Worm (Caenorhabditis elegans): ENCODE results near the gene clc-18.

clc-18 gene

DNA sequence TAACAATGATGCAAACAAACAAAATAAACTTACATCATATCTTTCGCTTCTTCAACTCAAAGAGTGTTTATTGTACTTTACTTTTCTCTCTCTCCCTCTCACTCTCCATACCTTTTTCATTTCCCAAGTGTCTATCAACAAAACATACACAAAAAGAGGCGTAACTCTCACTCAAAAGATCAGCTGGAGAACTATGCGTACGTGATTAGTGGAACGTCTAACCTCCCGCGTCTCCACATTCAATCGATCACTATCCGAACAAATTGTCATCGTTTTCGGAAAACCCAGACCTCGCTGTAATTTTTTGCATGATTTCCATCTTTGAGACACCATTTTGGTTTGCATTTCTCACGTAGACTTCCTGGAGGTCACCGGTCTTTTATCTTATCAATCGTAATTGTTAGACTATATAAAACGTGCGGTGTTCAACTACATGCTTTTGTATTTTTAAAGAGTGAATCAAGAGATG, 21.7 kb upstream of the clc-18 start, which contains the start of gene nhr-57 (continued):
- no peak for TF ChIP-seq snpc-4 (GFP tag; optimal IDR thresholded peaks at IDR 0.05)
- TF ChIP-seq snpc-4 (tag; optimal IDR thresholded peaks at IDR 0.05), result peak in 1 of 4 experiments; percentile 2
- TF ChIP-seq repo-1 (tag; optimal IDR thresholded peaks at IDR 0.05), result no peak
- TF ChIP-seq hmg-20 (GFP tag; IDR thresholded peaks at IDR 0.05), result no peak
- TF ChIP-seq Y79H2A.3 (GFP tag; conservative IDR thresholded peaks at IDR 0.05), result no peak
- TF ChIP-seq efl-1 (GFP tag; optimal IDR thresholded peaks at IDR 0.05), result no peak

DNA sequence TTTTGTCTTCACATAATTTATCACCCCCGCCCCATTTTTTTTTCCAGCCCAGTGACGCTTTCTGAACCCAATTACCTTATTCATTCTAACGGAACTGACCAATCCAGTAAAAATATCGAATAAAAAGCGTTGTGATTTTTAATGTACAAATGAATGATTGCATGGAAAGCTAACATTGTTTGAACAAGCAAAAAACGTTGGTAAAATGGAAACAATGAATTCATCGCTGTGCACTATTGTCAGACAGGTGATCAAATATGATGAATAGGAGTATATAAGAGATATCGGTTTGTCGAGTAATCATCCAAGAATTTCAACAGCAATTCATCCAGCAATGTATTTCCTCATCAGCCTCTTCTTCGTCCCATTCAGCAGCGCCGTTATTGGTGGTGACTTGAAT, 19.8 kb upstream of the clc-18 start, which contains the start of gene phat-4:
Gene phat-4, plus strand, starts transcription at position 301 of the 400 bp plus-strand sequence.
- TF ChIP-seq C17E4.6 (GFP tag; IDR thresholded peaks at IDR 0.05) (no peak), Y56A3A.18 (GFP tag; IDR thresholded peaks at IDR 0.05) (no peak), hrde-1 (tag; optimal IDR thresholded peaks at IDR 0.05; ENCODE audit: borderline replicate concordance) (no peak)

ce11 chrV:4127435-4127834, 17.7 kb upstream of the clc-18 start, which contains the start of gene T05B4.13:
Gene T05B4.13, minus strand, starts transcription at chrV:4127535.
- TF ChIP-seq rcor-1 (GFP tag; IDR thresholded peaks at IDR 0.05), result no peak
- no peak for TF ChIP-seq lsl-1 (GFP tag; optimal IDR thresholded peaks at IDR 0.05)
- no peak for TF ChIP-seq aptf-2 (GFP tag; conservative IDR thresholded peaks at IDR 0.05)
- no peak for TF ChIP-seq mes-4 (tag; optimal IDR thresholded peaks at IDR 0.05)
- no peak for TF ChIP-seq ceh-79 (tag; optimal IDR thresholded peaks at IDR 0.05)
- no peak for TF ChIP-seq nhr-27 (tag; optimal IDR thresholded peaks at IDR 0.05)

DNA sequence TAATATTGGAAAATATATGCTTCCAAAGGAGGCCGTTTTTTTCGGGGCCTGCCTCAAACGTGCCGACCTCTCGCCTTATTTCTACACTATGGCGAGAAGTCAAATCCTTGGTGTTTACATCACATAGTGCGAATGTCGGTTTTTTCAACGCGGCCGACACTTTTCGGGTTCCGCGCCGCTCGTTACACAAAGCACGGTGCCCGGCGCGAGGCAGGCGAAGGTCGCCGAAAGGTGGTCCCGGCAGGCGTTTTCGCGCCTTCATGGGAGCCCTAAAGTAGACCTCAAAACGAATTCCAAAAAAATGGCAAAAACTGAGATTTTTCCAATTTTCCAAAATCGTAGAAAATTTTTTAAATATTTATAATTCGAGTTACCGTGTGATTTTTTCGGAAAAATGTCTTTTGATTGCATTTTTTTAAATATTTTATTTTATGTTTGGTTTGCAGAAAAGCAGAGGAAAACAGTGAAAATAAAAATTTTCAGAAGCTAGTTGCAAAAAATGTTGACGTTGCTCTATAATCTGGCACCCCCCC, 15.8 kb upstream of the clc-18 start, which contains the start of gene T05B4.12:
Gene T05B4.12, minus strand, starts transcription at position 483 of the 533 bp plus-strand sequence.
- TF ChIP-seq pbrm-1 (GFP tag; IDR thresholded peaks at IDR 0.05) (no peak), zfh-2 (GFP tag; conservative IDR thresholded peaks at IDR 0.05) (peak; percentile 71)

DNA sequence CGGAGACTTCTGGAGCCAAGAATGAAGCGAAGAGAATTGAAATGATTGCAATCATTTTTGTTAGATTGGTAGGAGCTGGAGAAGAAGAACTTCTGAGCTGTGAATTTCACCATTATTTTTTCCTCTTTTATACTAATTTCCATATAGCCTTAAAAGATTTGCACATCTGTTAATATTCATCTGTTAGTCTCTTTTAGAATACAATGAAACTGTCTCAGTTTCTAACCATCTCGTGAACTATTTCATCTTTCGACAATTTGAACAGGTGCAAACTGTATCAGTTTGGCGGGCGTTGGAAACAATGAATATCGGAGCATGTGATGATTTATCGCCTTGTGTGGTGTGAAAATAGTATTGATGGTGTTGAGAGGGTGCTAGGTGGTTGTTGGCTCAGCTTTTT, 12.6 kb upstream of the clc-18 start, which contains the start of gene phat-5:
Gene phat-5, minus strand, starts transcription at position 101 of the 400 bp plus-strand sequence.
- TF ChIP-seq aptf-3 (GFP tag; IDR thresholded peaks at IDR 0.05), result no peak
- TF ChIP-seq mel-28 (tag; optimal IDR thresholded peaks at IDR 0.05; ENCODE audit: borderline replicate concordance), result no peak
- TF ChIP-seq Y56A3A.18 (GFP tag; IDR thresholded peaks at IDR 0.05), result no peak
- no peak for TF ChIP-seq attf-6 (GFP tag; IDR thresholded peaks at IDR 0.05)
- TF ChIP-seq hlh-12 (tag; optimal IDR thresholded peaks at IDR 0.05), result no peak

- TF ChIP-seq nfya-1 (tag; optimal IDR thresholded peaks at IDR 0.05; ENCODE audit: borderline replicate concordance, insufficient read depth) (no peak), bed-2 (GFP tag; IDR thresholded peaks at IDR 0.05) (no peak), unc-62 (GFP tag; optimal IDR thresholded peaks at IDR 0.05) (no peak), hrde-1 (tag; optimal IDR thresholded peaks at IDR 0.05; ENCODE audit: borderline replicate concordance) (no peak), dpl-1 (GFP tag; optimal IDR thresholded peaks at IDR 0.05) (no peak), mes-4 (tag; optimal IDR thresholded peaks at IDR 0.05) (no peak), madf-8 (GFP tag; conservative IDR thresholded peaks at IDR 0.05) (no peak), F23B12.7 (tag; optimal IDR thresholded peaks at IDR 0.05; ENCODE audit: insufficient read depth) (no peak), pha-4 (tag; optimal IDR thresholded peaks at IDR 0.05) (no peak), lag-1 (GFP tag; IDR thresholded peaks at IDR 0.05) (no peak), ceh-58 (GFP tag; IDR thresholded peaks at IDR 0.05) (no peak), Y95B8A.8 (GFP tag; IDR thresholded peaks at IDR 0.05) (no peak)
Observed at ce11 chrV:4120629-4121028, 10.9 kb upstream of the clc-18 start, which contains the start of gene T05B4.10. Gene T05B4.10, minus strand, starts transcription at chrV:4120729.
